Worm (Caenorhabditis elegans): ENCODE results near the gene T07F10.5.
A peak's percentile ranks its signal among the peaks of the same experiment; 100 is the strongest.

ce11 chrV:12877579-12877978, 11.9 kb downstream of the T07F10.5 start:
- TF ChIP-seq peb-1 (tag; optimal IDR thresholded peaks at IDR 0.05) (no peak), nhr-77 (tag; optimal IDR thresholded peaks at IDR 0.05) (no peak), ztf-11 (tag; optimal IDR thresholded peaks at IDR 0.05) (no peak), nhr-11 (tag; optimal IDR thresholded peaks at IDR 0.05) (no peak), zag-1 (tag; optimal IDR thresholded peaks at IDR 0.05) (no peak), ceh-82 (tag; optimal IDR thresholded peaks at IDR 0.05) (no peak), aly-2 (tag; optimal IDR thresholded peaks at IDR 0.05) (no peak), sma-9 (GFP tag; optimal IDR thresholded peaks at IDR 0.05) (no peak), sma-9 (tag; optimal IDR thresholded peaks at IDR 0.05) (no peak), nhr-6 (tag; optimal IDR thresholded peaks at IDR 0.05) (no peak), fos-1 (tag; optimal IDR thresholded peaks at IDR 0.05) (peak; percentile 28), nhr-23 (tag; optimal IDR thresholded peaks at IDR 0.05) (no peak)
